Worm (Caenorhabditis elegans) whole organism, young adult: ENCODE results near the gene srw-62.

Experiments used
- F55B11.4 ChIP-seq: sonication (generic microtip); optimal IDR thresholded peaks from 2 replicates; lab custom pipeline; 2016; ENCODE audit warnings: missing compliant biosample characterization, missing genetic modification characterization, borderline replicate concordance; ENCODE audit not compliant: insufficient read depth
- T07F8.4 ChIP-seq: sonication (generic microtip); optimal IDR thresholded peaks from 2 replicates; lab custom pipeline; 2016; ENCODE audit warnings: mild to moderate bottlenecking, missing genetic modification characterization, moderate library complexity, missing compliant biosample characterization
- Y56A3A.18 ChIP-seq: fragments of 200-800 bp; sonication (Bioruptor generic); IDR thresholded peaks from 2 replicates; pipeline ENCODE4 v1.3.6; 2022; ENCODE audit warnings: missing genetic modification reagents, missing genetic modification characterization, missing compliant biosample characterization
- ama-1 ChIP-seq, 3 experiments: fragments of 150-350 bp in 1 of 3; sonication (generic microtip) in 2 of 3; optimal IDR thresholded peaks; 2 replicates each; lab custom pipeline; 2014 to 2018; ENCODE audit warnings: missing biosample characterization in 2 of 3, missing genetic modification characterization in 2 of 3, missing genetic modification reagents in 2 of 3
- gei-17 ChIP-seq: fragments of 200-800 bp; sonication (Bioruptor generic); optimal IDR thresholded peaks from 2 replicates; lab custom pipeline; 2018; ENCODE audit warnings: mild to moderate bottlenecking, missing genetic modification characterization, missing compliant biosample characterization
- hrde-1 ChIP-seq: sonication (generic microtip); optimal IDR thresholded peaks from 2 replicates; lab custom pipeline; 2016; ENCODE audit warnings: missing genetic modification characterization, mild to moderate bottlenecking, missing compliant biosample characterization, moderate library complexity, missing genotype, missing genetic modification reagents, borderline replicate concordance
- hsf-1 ChIP-seq: fragments of 200-800 bp; sonication (Bioruptor generic); IDR thresholded peaks from 2 replicates; pipeline ENCODE4 v1.3.6; 2022; ENCODE audit warnings: missing genetic modification reagents, missing genetic modification characterization, missing compliant biosample characterization
- lin-35 ChIP-seq, 3 experiments: fragments of 150-350 bp in 2 of 3; sonication (generic microtip) in 1 of 3; optimal IDR thresholded peaks; 2 replicates each; lab custom pipeline; 2014 to 2018; ENCODE audit warnings: missing biosample characterization in 3 of 3, missing genetic modification characterization in 3 of 3, missing genetic modification reagents in 3 of 3
- madf-10 ChIP-seq: sonication (generic microtip); optimal IDR thresholded peaks from 2 replicates; lab custom pipeline; 2016; ENCODE audit warnings: mild to moderate bottlenecking, missing genetic modification characterization, missing compliant biosample characterization
- rec-8 ChIP-seq, 2 experiments: sonication (generic microtip); optimal IDR thresholded peaks; 2 replicates each; lab custom pipeline; 2016; ENCODE audit warnings: mild to moderate bottlenecking in 2 of 2, missing genetic modification characterization in 2 of 2, missing genetic modification reagents in 2 of 2, missing genotype in 2 of 2, missing biosample characterization in 1 of 2, missing compliant biosample characterization in 1 of 2, moderate library complexity in 1 of 2
- zfh-2 ChIP-seq: fragments of 200-800 bp; sonication (Bioruptor generic); conservative IDR thresholded peaks from 2 replicates; pipeline ENCODE4 v1.3.6; 2022; ENCODE audit warnings: missing genetic modification reagents, missing genetic modification characterization, missing compliant biosample characterization
- zim-3 ChIP-seq: sonication (generic microtip); optimal IDR thresholded peaks from 2 replicates; lab custom pipeline; 2017; ENCODE audit warnings: mild to moderate bottlenecking, missing genetic modification characterization, moderate library complexity, missing compliant biosample characterization
- ztf-18 ChIP-seq: sonication (generic microtip); optimal IDR thresholded peaks from 2 replicates; lab custom pipeline; 2016; ENCODE audit warnings: missing genotype, mild to moderate bottlenecking, missing genetic modification characterization, missing compliant biosample characterization
- ztf-3 ChIP-seq: fragments of 200-800 bp; sonication (Bioruptor generic); optimal IDR thresholded peaks from 2 replicates; lab custom pipeline; 2018; ENCODE audit warnings: mild to moderate bottlenecking, missing genetic modification characterization, missing compliant biosample characterization

- TF ChIP-seq zim-3 (no peak), rec-8 (tag; optimal IDR thresholded peaks at IDR 0.05; lab: Kevin White, UChicago) (no peak), T07F8.4 (no peak), F55B11.4 (no peak), ztf-3 (GFP tag; lab: Kevin White, UChicago) (no peak), madf-10 (tag; lab: Kevin White, UChicago) (no peak), hsf-1 (GFP tag; lab: Robert Waterston, UW) (no peak), ztf-18 (tag; lab: Kevin White, UChicago) (no peak), zfh-2 (GFP tag; lab: Robert Waterston, UW) (no peak), Y56A3A.18 (no peak), gei-17 (no peak), hrde-1 (tag; lab: Kevin White, UChicago) (no peak), lin-35 (GFP tag; optimal IDR thresholded peaks at IDR 0.05; lab: Kevin White, UChicago) (no peak), ama-1 (optimal IDR thresholded peaks at IDR 0.05; lab: Kevin White, UChicago) (no peak), ama-1 (GFP tag; optimal IDR thresholded peaks at IDR 0.05; lab: Kevin White, UChicago) (no peak)
Measured at ce11 chrII:7815406-7815805, 9.8 kb upstream of the srw-62 start.
